Worm (Caenorhabditis elegans) whole organism, young adult: ENCODE data around the gene idpp-4.

Experiments used
- T07F8.4 ChIP-seq: sonication (generic microtip); optimal IDR thresholded peaks from 2 replicates; lab custom pipeline; 2016; ENCODE audit warnings: mild to moderate bottlenecking, missing genetic modification characterization, moderate library complexity, missing compliant biosample characterization
- rpc-1 ChIP-seq, 2 experiments: fragments of 150-350 bp in 1 of 2; sonication (generic microtip) in 1 of 2; optimal IDR thresholded peaks; 2 replicates each; lab custom pipeline; 2014 to 2018; ENCODE audit warnings: missing biosample characterization in 1 of 2, missing genetic modification characterization in 1 of 2, missing genetic modification reagents in 1 of 2, missing genotype in 1 of 2

DNA sequence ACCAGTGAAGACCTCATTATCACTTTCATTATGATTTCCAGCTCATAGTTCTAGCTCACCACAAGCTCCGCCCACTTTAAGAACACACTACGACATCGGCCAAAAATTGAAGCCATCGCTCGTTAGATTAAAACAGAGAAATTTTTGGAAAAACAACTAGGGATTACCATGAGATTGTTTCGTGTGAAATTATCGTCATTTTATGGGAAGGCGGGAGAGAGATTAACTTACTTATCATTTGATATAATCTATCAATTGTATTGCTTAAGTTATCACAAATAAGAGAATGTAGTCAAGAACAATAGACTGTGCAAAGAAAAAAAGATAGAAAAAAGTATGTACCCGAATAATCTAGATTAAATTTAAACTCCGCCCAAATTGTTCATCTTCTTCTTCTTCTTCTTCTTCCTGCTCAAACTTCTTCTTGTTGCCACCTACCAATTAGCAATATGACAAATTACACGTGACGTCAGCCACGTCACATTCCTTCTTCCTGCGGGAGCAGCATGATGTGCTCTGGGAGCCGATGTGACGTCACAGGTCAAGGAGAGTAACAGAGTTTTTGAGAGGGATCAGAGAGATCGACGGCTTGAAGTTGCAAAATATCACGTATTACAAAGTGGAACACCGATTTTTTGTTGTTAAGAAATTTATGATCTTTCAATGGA is 21.0 kb upstream of the idpp-4 start, which contains the start of gene nep-26:
- TF ChIP-seq rpc-1 (optimal IDR thresholded peaks at IDR 0.05; lab: Kevin White, UChicago) (no peak), rpc-1 (tag; optimal IDR thresholded peaks at IDR 0.05; lab: Kevin White, UChicago) (no peak), T07F8.4 (tag; lab: Kevin White, UChicago) (no peak)
